Fruit fly (Drosophila melanogaster) whole organism, embryonic: ENCODE data around the gene His3.3B.
A peak's percentile ranks its signal among the peaks of the same experiment; 100 is the strongest.

ENCODE experiments used
- Blimp-1 ChIP-seq: fragments of 200-800 bp; sonication (Bioruptor generic); optimal IDR thresholded peaks from 3 replicates; lab custom pipeline; 2018; ENCODE audit warnings: missing biosample characterization, missing genetic modification characterization, mild to moderate bottlenecking, moderate library complexity, missing genetic modification reagents
- CG10147 ChIP-seq: fragments of 200-800 bp; sonication (Bioruptor generic); optimal IDR thresholded peaks from 2 replicates; lab custom pipeline; 2019; ENCODE audit warnings: missing biosample characterization, mild to moderate bottlenecking, missing genetic modification characterization, moderate library complexity
- CG10543 ChIP-seq: fragments of 200-800 bp; sonication (Bioruptor generic); optimal IDR thresholded peaks from 3 replicates; lab custom pipeline; 2017; ENCODE audit warnings: missing biosample characterization, mild to moderate bottlenecking, missing genetic modification characterization, moderate library complexity
- CG12104 ChIP-seq: fragments of 200-800 bp; sonication (Bioruptor generic); optimal IDR thresholded peaks from 3 replicates; lab custom pipeline; 2016; ENCODE audit warnings: missing biosample characterization, missing genetic modification characterization
- CG12299 ChIP-seq: fragments of 200-800 bp; sonication (Bioruptor generic); optimal IDR thresholded peaks from 2 replicates; lab custom pipeline; 2018; ENCODE audit warnings: missing biosample characterization, mild to moderate bottlenecking, missing genetic modification characterization
- CG13123 ChIP-seq: fragments of 200-800 bp; sonication (Bioruptor generic); optimal IDR thresholded peaks from 2 replicates; lab custom pipeline; 2016; ENCODE audit warnings: missing biosample characterization, missing genetic modification characterization
- CG15011 ChIP-seq: fragments of 200-800 bp; sonication (Bioruptor generic); optimal IDR thresholded peaks from 3 replicates; lab custom pipeline; 2018; ENCODE audit warnings: missing biosample characterization, mild to moderate bottlenecking, missing genetic modification characterization
- CG18011 ChIP-seq: fragments of 200-800 bp; sonication (Bioruptor generic); optimal IDR thresholded peaks from 2 replicates; lab custom pipeline; 2017; ENCODE audit warnings: missing biosample characterization, missing genetic modification characterization, mild to moderate bottlenecking, moderate library complexity, missing genotype
- CG18476 ChIP-seq: fragments of 200-800 bp; sonication (Bioruptor generic); optimal IDR thresholded peaks from 2 replicates; lab custom pipeline; 2016; ENCODE audit warnings: missing biosample characterization, mild to moderate bottlenecking, missing genetic modification characterization
- CG18599 ChIP-seq: fragments of 200-800 bp; sonication (Bioruptor generic); optimal IDR thresholded peaks from 3 replicates; lab custom pipeline; 2017; ENCODE audit warnings: missing biosample characterization, missing genetic modification characterization, mild to moderate bottlenecking, moderate library complexity, missing genetic modification reagents
- CG31388 ChIP-seq: fragments of 200-800 bp; sonication (Bioruptor generic); optimal IDR thresholded peaks from 2 replicates; lab custom pipeline; 2016; ENCODE audit warnings: missing biosample characterization, missing genetic modification characterization
- CG3163 ChIP-seq: fragments of 200-800 bp; sonication (Bioruptor generic); optimal IDR thresholded peaks from 3 replicates; lab custom pipeline; 2016; ENCODE audit warnings: missing biosample characterization, missing genetic modification characterization
- CG3407 ChIP-seq: fragments of 200-800 bp; sonication (Bioruptor generic); optimal IDR thresholded peaks from 2 replicates; lab custom pipeline; 2018; ENCODE audit warnings: missing biosample characterization, mild to moderate bottlenecking, missing genetic modification characterization
- CG34224 ChIP-seq: fragments of 200-800 bp; sonication (Bioruptor generic); IDR thresholded peaks from 3 replicates; pipeline ENCODE4 v1.3.6; 2022; ENCODE audit warnings: missing biosample characterization, missing genetic modification characterization; ENCODE audit not compliant: partially characterized antibody
- CG4328 ChIP-seq: fragments of 200-800 bp; sonication (Bioruptor generic); optimal IDR thresholded peaks from 3 replicates; lab custom pipeline; 2017; ENCODE audit warnings: missing biosample characterization, missing genetic modification reagents, missing genetic modification characterization
- CG4854 ChIP-seq: fragments of 200-800 bp; sonication (Bioruptor generic); optimal IDR thresholded peaks from 2 replicates; lab custom pipeline; 2016; ENCODE audit warnings: missing biosample characterization, missing genetic modification characterization, inconsistent platforms
- CG7839 ChIP-seq: fragments of 200-800 bp; sonication (Bioruptor generic); optimal IDR thresholded peaks from 3 replicates; lab custom pipeline; 2018; ENCODE audit warnings: missing biosample characterization, mild to moderate bottlenecking, missing genetic modification characterization, moderate library complexity
- CG8388 ChIP-seq: fragments of 200-800 bp; sonication (Bioruptor generic); optimal IDR thresholded peaks from 2 replicates; lab custom pipeline; 2019; ENCODE audit warnings: missing biosample characterization, mild to moderate bottlenecking, missing genetic modification characterization, moderate library complexity
- CG9609 ChIP-seq: fragments of 200-800 bp; sonication (Bioruptor generic); optimal IDR thresholded peaks from 3 replicates; lab custom pipeline; 2016; ENCODE audit warnings: missing biosample characterization, missing genetic modification characterization
- Dbx ChIP-seq: fragments of 200-800 bp; sonication (Bioruptor generic); IDR thresholded peaks from 3 replicates; pipeline ENCODE4 v1.3.6; 2022; ENCODE audit warnings: missing biosample characterization, missing genetic modification characterization
- Dref ChIP-seq: fragments of 200-800 bp; sonication (Bioruptor generic); IDR thresholded peaks from 2 replicates; pipeline ENCODE4 v1.3.6; 2022; ENCODE audit warnings: missing biosample characterization, missing genetic modification characterization
- Ets65A ChIP-seq: fragments of 200-800 bp; sonication (Bioruptor generic); peaks from one replicate; lab custom pipeline; 2016; ENCODE audit warnings: missing biosample characterization, missing genetic modification characterization
- Fer1 ChIP-seq: fragments of 200-800 bp; sonication (Bioruptor generic); optimal IDR thresholded peaks from 2 replicates; lab custom pipeline; 2017; ENCODE audit warnings: missing biosample characterization, mild to moderate bottlenecking, missing genetic modification characterization
- HLH3B ChIP-seq: fragments of 200-800 bp; sonication (Bioruptor generic); IDR thresholded peaks from 2 replicates; pipeline ENCODE4 v1.3.6; 2022; ENCODE audit warnings: missing biosample characterization, missing genetic modification characterization
- Kr ChIP-seq: fragments of 200-800 bp; sonication (Bioruptor generic); optimal IDR thresholded peaks from 2 replicates; lab custom pipeline; 2017; ENCODE audit warnings: missing biosample characterization, mild to moderate bottlenecking, missing genetic modification characterization
- Ptx1 ChIP-seq: fragments of 200-800 bp; sonication (Bioruptor generic); IDR thresholded peaks from 2 replicates; pipeline ENCODE4 v1.3.6; 2022; ENCODE audit warnings: missing biosample characterization, missing genetic modification characterization
- Sry-β ChIP-seq: fragments of 200-800 bp; sonication (Bioruptor generic); optimal IDR thresholded peaks from 2 replicates; lab custom pipeline; 2018; ENCODE audit warnings: missing biosample characterization, mild to moderate bottlenecking, missing genetic modification characterization, moderate library complexity
- Stat92E ChIP-seq, 3 experiments: fragments of >200 bp in 2 of 3; fragments of 200-800 bp in 1 of 3; sonication (Bioruptor generic) in 1 of 3; optimal IDR thresholded peaks; 2 replicates each; lab custom pipeline; 2017 to 2019; ENCODE audit warnings: missing biosample characterization in 3 of 3, missing genetic modification characterization in 3 of 3, mild to moderate bottlenecking in 1 of 3, moderate library complexity in 1 of 3
- ase ChIP-seq: fragments of 200-800 bp; sonication (Bioruptor generic); IDR thresholded peaks from 3 replicates; pipeline ENCODE4 v1.3.6; 2022; ENCODE audit warnings: missing biosample characterization, missing genetic modification characterization
- bab2 ChIP-seq: fragments of 200-800 bp; sonication (Bioruptor generic); optimal IDR thresholded peaks from 2 replicates; lab custom pipeline; 2016; ENCODE audit warnings: missing biosample characterization, missing genetic modification characterization
- crol ChIP-seq: fragments of 200-800 bp; sonication (Bioruptor generic); IDR thresholded peaks from 2 replicates; pipeline ENCODE4 v1.3.6; 2022; ENCODE audit warnings: missing biosample characterization, missing genetic modification characterization
- cwo ChIP-seq: fragments of 200-800 bp; sonication (Bioruptor generic); optimal IDR thresholded peaks from 3 replicates; lab custom pipeline; 2017; ENCODE audit warnings: missing biosample characterization, missing genetic modification characterization, mild to moderate bottlenecking, moderate library complexity, missing genetic modification reagents
- dysf ChIP-seq: fragments of 200-800 bp; sonication (Bioruptor generic); IDR thresholded peaks from 3 replicates; pipeline ENCODE4 v1.3.6; 2022; ENCODE audit warnings: missing biosample characterization, missing genetic modification characterization
- gro ChIP-seq: fragments of 200-800 bp; sonication (Bioruptor generic); optimal IDR thresholded peaks from 2 replicates; lab custom pipeline; 2016; ENCODE audit warnings: missing biosample characterization, missing genetic modification characterization
- gsb-n ChIP-seq: fragments of 200-800 bp; sonication (Bioruptor generic); optimal IDR thresholded peaks from 3 replicates; lab custom pipeline; 2018; ENCODE audit warnings: missing biosample characterization, mild to moderate bottlenecking, missing genetic modification characterization
- gt ChIP-seq: fragments of 200-800 bp; sonication (Bioruptor generic); IDR thresholded peaks from 2 replicates; pipeline ENCODE4 v1.3.6; 2022; ENCODE audit warnings: missing biosample characterization, missing genetic modification characterization
- kay ChIP-seq: fragments of 200-800 bp; sonication (Bioruptor generic); optimal IDR thresholded peaks from 2 replicates; lab custom pipeline; 2016; ENCODE audit warnings: missing biosample characterization, missing genetic modification characterization
- kni ChIP-seq: fragments of 200-800 bp; sonication (Bioruptor generic); optimal IDR thresholded peaks from 3 replicates; lab custom pipeline; 2017; ENCODE audit warnings: mild to moderate bottlenecking, missing biosample characterization, missing genetic modification reagents, missing genetic modification characterization
- lov ChIP-seq, 2 experiments: fragments of 200-800 bp in 1 of 2; fragments of >200 bp in 1 of 2; sonication (Bioruptor generic) in 1 of 2; IDR thresholded peaks in 1 of 2; optimal IDR thresholded peaks in 1 of 2; 2 replicates in 1 of 2; 3 replicates in 1 of 2; pipeline versions ENCODE4 v1.3.6 to Lab custom; 2017 to 2022; ENCODE audit warnings: missing biosample characterization in 1 of 2, missing genetic modification characterization in 1 of 2
- maf-S ChIP-seq: fragments of 200-800 bp; sonication (Bioruptor generic); optimal IDR thresholded peaks from 2 replicates; lab custom pipeline; 2016; ENCODE audit warnings: missing biosample characterization, missing genetic modification characterization
- mam ChIP-seq: fragments of 200-800 bp; sonication (Bioruptor generic); optimal IDR thresholded peaks from 3 replicates; lab custom pipeline; 2016; ENCODE audit warnings: missing biosample characterization, missing genetic modification characterization
- mld ChIP-seq: fragments of 200-800 bp; sonication (Bioruptor generic); IDR thresholded peaks from 3 replicates; pipeline ENCODE4 v1.3.6; 2022; ENCODE audit warnings: missing biosample characterization, missing genetic modification characterization; ENCODE audit not compliant: partially characterized antibody
- org-1 ChIP-seq: fragments of 200-800 bp; sonication (Bioruptor generic); optimal IDR thresholded peaks from 2 replicates; lab custom pipeline; 2017; ENCODE audit warnings: missing biosample characterization, missing genetic modification characterization
- p53 ChIP-seq: fragments of 200-800 bp; sonication (Bioruptor generic); optimal IDR thresholded peaks from 2 replicates; lab custom pipeline; 2016; ENCODE audit warnings: missing biosample characterization, missing genetic modification characterization
- sd ChIP-seq: fragments of 200-800 bp; sonication (Bioruptor generic); optimal IDR thresholded peaks from 3 replicates; lab custom pipeline; 2018; ENCODE audit warnings: missing biosample characterization, mild to moderate bottlenecking, missing genetic modification characterization, moderate library complexity
- sens-2 ChIP-seq: fragments of 200-800 bp; sonication (Bioruptor generic); IDR thresholded peaks from 2 replicates; pipeline ENCODE4 v1.3.6; 2022; ENCODE audit warnings: missing biosample characterization, missing genetic modification characterization
- stc ChIP-seq: fragments of 200-800 bp; sonication (Bioruptor generic); IDR thresholded peaks from 2 replicates; pipeline ENCODE4 v1.3.6; 2022; ENCODE audit warnings: missing biosample characterization, missing genetic modification characterization
- yki ChIP-seq: fragments of >200 bp; optimal IDR thresholded peaks from 3 replicates; lab custom pipeline; 2018
- zen2 ChIP-seq: fragments of 200-800 bp; sonication (Bioruptor generic); IDR thresholded peaks from 3 replicates; pipeline ENCODE4 v1.3.6; 2022; ENCODE audit warnings: missing biosample characterization, missing genetic modification characterization; ENCODE audit not compliant: partially characterized antibody

Gene His3.3B

DNA sequence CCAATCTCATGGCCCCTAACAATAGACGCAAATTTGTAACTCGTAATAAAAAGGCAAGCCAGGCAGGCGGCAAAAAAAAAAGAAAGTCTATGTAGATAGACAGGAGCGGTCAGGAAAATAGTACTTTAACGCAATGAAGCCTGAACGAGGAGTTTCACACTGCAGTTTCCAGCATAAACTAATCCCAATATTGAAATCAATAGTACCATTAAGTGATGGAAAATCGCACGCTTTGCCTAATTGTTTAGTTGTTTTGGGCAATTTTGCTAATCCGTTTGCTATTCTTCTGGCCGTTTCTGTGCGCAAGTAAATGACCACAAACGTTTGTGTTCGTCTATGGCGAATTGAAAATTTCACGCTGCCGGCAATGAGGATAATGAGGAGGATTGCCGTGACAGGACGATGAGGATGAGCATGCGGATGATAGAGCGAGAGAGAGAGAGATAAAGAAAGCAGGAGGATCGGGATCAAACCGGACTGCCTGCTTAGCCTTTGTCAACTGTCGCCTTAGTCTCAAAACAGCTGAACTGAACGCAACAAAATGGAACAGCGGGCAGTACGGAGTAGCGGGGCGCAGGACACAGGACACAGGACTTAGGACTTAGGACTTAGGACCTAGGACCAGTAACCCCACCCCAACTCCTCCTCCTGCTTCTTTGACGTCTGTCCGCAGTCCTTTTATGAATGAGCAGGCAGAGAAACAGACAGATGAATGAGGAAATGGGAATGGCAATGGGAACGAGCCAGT, 29.0 kb downstream of the His3.3B start (continued):
- TF ChIP-seq Ptx1 (GFP tag; lab: Robert Waterston, UW) = peak; percentile 38; the same call in 1 of the 2 replicates
- TF ChIP-seq CG4854 (GFP tag; lab: Kevin White, UChicago) = no peak
- no peak for TF ChIP-seq Fer1 (GFP tag; lab: Kevin White, UChicago)
- no peak for TF ChIP-seq CG8388 (GFP tag; lab: Kevin White, UChicago)
- no peak for TF ChIP-seq Sry-β (GFP tag; lab: Kevin White, UChicago)
- no peak for TF ChIP-seq CG15011 (GFP tag; lab: Kevin White, UChicago)
- TF ChIP-seq gro (GFP tag; lab: Kevin White, UChicago) = no peak
- TF ChIP-seq CG18599 (GFP tag; lab: Kevin White, UChicago) = peak; percentile 51
- TF ChIP-seq zen2 (GFP tag; lab: Robert Waterston, UW) = no peak
- no peak for TF ChIP-seq CG9609 (GFP tag; lab: Kevin White, UChicago)
- no peak for TF ChIP-seq CG34224 (GFP tag; lab: Robert Waterston, UW)
- no peak for TF ChIP-seq maf-S
- TF ChIP-seq CG10147 (GFP tag; lab: Kevin White, UChicago) = no peak
- TF ChIP-seq CG18011 (GFP tag; lab: Kevin White, UChicago) = no peak
- TF ChIP-seq CG4328 (GFP tag; lab: Kevin White, UChicago) = no peak
- TF ChIP-seq yki (lab: Kevin White, UChicago) = no peak
- no peak for TF ChIP-seq Dbx (GFP tag; lab: Robert Waterston, UW)
- peak; percentile 56 for TF ChIP-seq Kr (GFP tag; lab: Kevin White, UChicago)
- no peak for TF ChIP-seq CG10543
- TF ChIP-seq kni (GFP tag; lab: Kevin White, UChicago) = peak; percentile 60
- TF ChIP-seq Dref (GFP tag; lab: Robert Waterston, UW) = no peak
- TF ChIP-seq cwo = no peak
- no peak for TF ChIP-seq crol (GFP tag; lab: Robert Waterston, UW)
- TF ChIP-seq p53 = no peak
- no peak for TF ChIP-seq CG31388 (GFP tag; lab: Kevin White, UChicago)
- TF ChIP-seq lov (optimal IDR thresholded peaks at IDR 0.05; lab: Kevin White, UChicago) = no peak
- TF ChIP-seq lov (GFP tag; IDR thresholded peaks at IDR 0.05; lab: Robert Waterston, UW) = no peak
- peak; percentile 27 for TF ChIP-seq Ets65A (GFP tag; lab: Kevin White, UChicago)
- TF ChIP-seq mam = peak; percentile 11
- no peak for TF ChIP-seq CG12104 (GFP tag; lab: Kevin White, UChicago)
- peak; percentile 7 for TF ChIP-seq bab2 (GFP tag; lab: Kevin White, UChicago)
- TF ChIP-seq CG7839 (tag; lab: Kevin White, UChicago) = peak; percentile 40
- TF ChIP-seq gsb-n (tag; lab: Kevin White, UChicago) = no peak
- TF ChIP-seq gt = no peak
- TF ChIP-seq ase (GFP tag; lab: Robert Waterston, UW) = no peak
- no peak for TF ChIP-seq org-1 (GFP tag; lab: Kevin White, UChicago)
- TF ChIP-seq dysf (GFP tag; lab: Robert Waterston, UW) = no peak
- TF ChIP-seq CG12299 (tag; lab: Kevin White, UChicago) = no peak
- TF ChIP-seq sd = no peak
- no peak for TF ChIP-seq CG3407 (GFP tag; lab: Kevin White, UChicago)
- TF ChIP-seq CG18476 (GFP tag; lab: Kevin White, UChicago) = no peak
- no peak for TF ChIP-seq CG13123 (GFP tag; lab: Kevin White, UChicago)
- TF ChIP-seq mld (GFP tag; lab: Robert Waterston, UW) = no peak
- TF ChIP-seq CG3163 (GFP tag; lab: Kevin White, UChicago) = no peak
- peak; percentile 9 for TF ChIP-seq Blimp-1 (GFP tag; lab: Kevin White, UChicago)
- TF ChIP-seq Stat92E (GFP tag; optimal IDR thresholded peaks at IDR 0.05; lab: Kevin White, UChicago) = no peak
- TF ChIP-seq stc = no peak
- no peak for TF ChIP-seq sens-2
- TF ChIP-seq kay (GFP tag; lab: Kevin White, UChicago) = no peak
- 0 out of 2 replicates have a peak, but pooled peaks have one; percentile 18 for TF ChIP-seq HLH3B (GFP tag; lab: Robert Waterston, UW)
